Worm (Caenorhabditis elegans) whole organism, midembryonic: ENCODE results near the gene fbxb-7.

ENCODE experiments used
- flt-1 ChIP-seq: fragments of 200-800 bp; sonication (Bioruptor generic); IDR thresholded peaks from 2 replicates; pipeline ENCODE4 v1.3.6; 2022; ENCODE audit warnings: missing genetic modification characterization, missing compliant biosample characterization
- ref-1 ChIP-seq: fragments of 200-800 bp; sonication (Bioruptor generic); conservative IDR thresholded peaks from 2 replicates; pipeline ENCODE4 v1.3.6; 2022; ENCODE audit warnings: missing genetic modification reagents, missing genetic modification characterization, missing compliant biosample characterization
- ztf-23 ChIP-seq: fragments of 200-800 bp; sonication (Bioruptor generic); IDR thresholded peaks from 2 replicates; pipeline ENCODE4 v1.3.6; 2022; ENCODE audit warnings: missing genetic modification reagents, missing genetic modification characterization, missing compliant biosample characterization
- ztf-29 ChIP-seq: fragments of 200-800 bp; sonication (Bioruptor generic); IDR thresholded peaks from 2 replicates; pipeline ENCODE4 v1.3.6; 2022; ENCODE audit warnings: missing genetic modification reagents, missing genetic modification characterization, missing compliant biosample characterization

DNA sequence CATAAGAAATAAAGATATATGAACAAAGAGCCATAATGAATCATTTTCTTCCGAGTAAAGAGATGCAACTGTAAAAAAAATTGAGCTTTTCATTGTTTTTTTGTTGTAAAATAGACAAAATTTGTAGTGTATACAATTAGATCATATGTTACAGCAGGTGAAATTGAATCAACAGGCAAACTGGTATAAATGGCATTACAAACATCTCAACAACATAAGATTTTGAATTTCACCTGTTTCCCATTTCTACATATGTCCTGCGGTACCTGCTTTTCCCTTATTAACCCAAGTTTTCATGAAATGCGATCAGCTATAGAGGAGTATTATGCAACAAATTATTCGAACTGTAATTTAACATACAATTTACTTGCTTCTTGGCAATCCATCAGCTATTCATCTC, 18.2 kb downstream of the fbxb-7 start, which contains the start of gene srh-120:
- TF ChIP-seq flt-1 (GFP tag; lab: Robert Waterston, UW) (no peak), ztf-29 (no peak), ref-1 (GFP tag; lab: Robert Waterston, UW) (no peak), ztf-23 (no peak)
